Worm (Caenorhabditis elegans): ENCODE data around the gene Y57A10C.11.

DNA sequence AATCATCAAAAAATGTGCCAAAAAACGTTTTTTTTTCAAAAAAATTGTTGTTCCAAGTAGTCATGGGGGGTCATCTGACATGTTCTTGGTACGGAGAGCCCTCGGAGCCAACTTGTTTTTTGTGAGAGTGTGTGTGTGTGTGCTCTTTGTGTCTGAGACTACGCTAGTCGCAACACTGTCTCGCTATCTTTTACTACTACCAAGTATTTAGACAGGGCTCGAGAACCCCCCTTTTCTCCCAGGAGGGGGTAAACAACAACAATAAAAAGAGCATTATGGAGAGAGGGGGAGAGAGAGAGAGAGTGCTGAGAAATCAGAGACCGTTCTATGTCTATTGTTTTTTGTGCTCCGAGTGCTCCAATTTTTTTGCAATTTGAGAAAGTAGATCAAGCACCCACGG, 35.9 kb downstream of the Y57A10C.11 start:
- TF ChIP-seq unc-62 (GFP tag; optimal IDR thresholded peaks at IDR 0.05) = no peak
- no peak for TF ChIP-seq lin-13 (tag; optimal IDR thresholded peaks at IDR 0.05)
- no peak for TF ChIP-seq nhr-28 (tag; optimal IDR thresholded peaks at IDR 0.05)
- no peak for TF ChIP-seq sptf-1 (tag; optimal IDR thresholded peaks at IDR 0.05)
- no peak for TF ChIP-seq snpc-4 (tag; optimal IDR thresholded peaks at IDR 0.05)
- TF ChIP-seq mls-2 (tag; optimal IDR thresholded peaks at IDR 0.05) = no peak
- no peak for TF ChIP-seq ceh-39 (tag; optimal IDR thresholded peaks at IDR 0.05)
- no peak for TF ChIP-seq nhr-237 (tag; optimal IDR thresholded peaks at IDR 0.05)
- no peak for TF ChIP-seq nhr-12 (tag; optimal IDR thresholded peaks at IDR 0.05)
- no peak for TF ChIP-seq unc-39 (tag; optimal IDR thresholded peaks at IDR 0.05)
- TF ChIP-seq nhr-76 (tag; optimal IDR thresholded peaks at IDR 0.05) = no peak
- TF ChIP-seq ham-2 (GFP tag; optimal IDR thresholded peaks at IDR 0.05) = no peak
- TF ChIP-seq blmp-1 (tag; optimal IDR thresholded peaks at IDR 0.05) = no peak
